Worm (Caenorhabditis elegans) whole organism, L4 larva: ENCODE results near the gene moa-2.

ENCODE experiments used
- Y75B8A.6 ChIP-seq: fragments of 200-800 bp; sonication (Bioruptor generic); IDR thresholded peaks from 2 replicates; pipeline ENCODE4 v1.3.6; 2022; ENCODE audit warnings: missing genetic modification reagents, missing genetic modification characterization, missing compliant biosample characterization
- ama-1 ChIP-seq: fragments of 150-350 bp; optimal IDR thresholded peaks from 2 replicates; lab custom pipeline; 2014; ENCODE audit warnings: inconsistent platforms, mixed read lengths
- ctbp-1 ChIP-seq: fragments of 200-800 bp; sonication (Bioruptor generic); IDR thresholded peaks from 2 replicates; pipeline ENCODE4 v1.3.6; 2022; ENCODE audit warnings: missing genetic modification reagents, missing genetic modification characterization, missing compliant biosample characterization
- duxl-1 ChIP-seq: sonication (generic microtip); optimal IDR thresholded peaks from 2 replicates; lab custom pipeline; 2016; ENCODE audit warnings: mild to moderate bottlenecking, missing genetic modification characterization, moderate library complexity, missing compliant biosample characterization; ENCODE audit not compliant: poor library complexity
- egl-27 ChIP-seq: sonication (generic microtip); optimal IDR thresholded peaks from 3 replicates; lab custom pipeline; 2017; ENCODE audit warnings: missing biosample characterization, missing genetic modification reagents, missing genetic modification characterization
- fos-1 ChIP-seq: fragments of 150-350 bp; optimal IDR thresholded peaks from 2 replicates; lab custom pipeline; 2014; ENCODE audit warnings: missing biosample characterization, missing genetic modification characterization
- lin-1 ChIP-seq: fragments of 200-800 bp; sonication (Bioruptor generic); IDR thresholded peaks from 2 replicates; pipeline ENCODE4 v1.3.6; 2022; ENCODE audit warnings: missing genetic modification reagents, missing genetic modification characterization, missing compliant biosample characterization
- nhr-237 ChIP-seq: sonication (generic microtip); optimal IDR thresholded peaks from 2 replicates; lab custom pipeline; 2017; ENCODE audit warnings: missing biosample characterization, missing genetic modification characterization
- nhr-6 ChIP-seq: fragments of 150-350 bp; optimal IDR thresholded peaks from 2 replicates; lab custom pipeline; 2014; ENCODE audit warnings: missing biosample characterization, missing genetic modification characterization
- zag-1 ChIP-seq: fragments of 150-350 bp; optimal IDR thresholded peaks from 2 replicates; lab custom pipeline; 2014; ENCODE audit warnings: missing biosample characterization, missing genetic modification characterization
- zfp-2 ChIP-seq: sonication (generic microtip); optimal IDR thresholded peaks from 2 replicates; lab custom pipeline; 2016; ENCODE audit warnings: mild to moderate bottlenecking, missing genetic modification characterization, missing compliant biosample characterization

- TF ChIP-seq zfp-2 (tag; lab: Kevin White, UChicago) (no peak), duxl-1 (tag; lab: Kevin White, UChicago) (no peak), zag-1 (tag; lab: Kevin White, UChicago) (no peak), nhr-6 (no peak), Y75B8A.6 (GFP tag; lab: Robert Waterston, UW) (no peak), ama-1 (no peak), ctbp-1 (GFP tag; lab: Robert Waterston, UW) (no peak), fos-1 (tag; lab: Kevin White, UChicago) (no peak), egl-27 (no peak), lin-1 (GFP tag; lab: Robert Waterston, UW) (no peak), nhr-237 (tag; lab: Kevin White, UChicago) (no peak)
Observed at ce11 chrII:7719039-7719438, 20.2 kb upstream of the moa-2 start.
